Fruit fly (Drosophila melanogaster) whole organism, prepupa: ENCODE results near the gene Pif1B.

Experiments
- Blimp-1 ChIP-seq: fragments of 200-800 bp; sonication (Bioruptor generic); optimal IDR thresholded peaks from 3 replicates; lab custom pipeline; 2017; ENCODE audit warnings: missing biosample characterization, missing genetic modification characterization, mild to moderate bottlenecking, moderate library complexity, missing genetic modification reagents
- CG11902 ChIP-seq: fragments of 200-800 bp; sonication (Bioruptor generic); optimal IDR thresholded peaks from 3 replicates; lab custom pipeline; 2016; ENCODE audit warnings: missing biosample characterization, missing genetic modification characterization
- CG15336 ChIP-seq: fragments of 200-800 bp; sonication (Bioruptor generic); IDR thresholded peaks from 2 replicates; pipeline ENCODE4 v1.3.6; 2022; ENCODE audit warnings: missing biosample characterization, missing genetic modification characterization
- CG1621 ChIP-seq: fragments of 200-800 bp; sonication (Bioruptor generic); optimal IDR thresholded peaks from 3 replicates; lab custom pipeline; 2018; ENCODE audit warnings: missing biosample characterization, mild to moderate bottlenecking, missing genetic modification characterization
- CG16779 ChIP-seq: fragments of 200-800 bp; sonication (Bioruptor generic); optimal IDR thresholded peaks from 3 replicates; lab custom pipeline; 2017; ENCODE audit warnings: missing biosample characterization, mild to moderate bottlenecking, missing genetic modification characterization
- CG3032 ChIP-seq: fragments of 200-800 bp; optimal IDR thresholded peaks from 2 replicates; lab custom pipeline; 2019; ENCODE audit warnings: missing biosample characterization, mild to moderate bottlenecking, missing genetic modification characterization, moderate library complexity
- CG31627 ChIP-seq: fragments of 200-800 bp; sonication (Bioruptor generic); optimal IDR thresholded peaks from 3 replicates; lab custom pipeline; 2016; ENCODE audit warnings: missing biosample characterization, missing genetic modification characterization
- CG32006 ChIP-seq: fragments of 200-800 bp; sonication (Bioruptor generic); optimal IDR thresholded peaks from 3 replicates; lab custom pipeline; 2017; ENCODE audit warnings: missing biosample characterization, mild to moderate bottlenecking, missing genetic modification characterization
- CG34406 ChIP-seq: fragments of 200-800 bp; sonication (Bioruptor generic); optimal IDR thresholded peaks from 3 replicates; lab custom pipeline; 2016; ENCODE audit warnings: missing biosample characterization, missing genetic modification characterization
- CG3919 ChIP-seq: fragments of 200-800 bp; sonication (Bioruptor generic); optimal IDR thresholded peaks from 3 replicates; lab custom pipeline; 2016; ENCODE audit warnings: missing biosample characterization, missing genetic modification characterization
- CG4318 ChIP-seq: fragments of 200-800 bp; sonication (Bioruptor generic); optimal IDR thresholded peaks from 3 replicates; lab custom pipeline; 2017; ENCODE audit warnings: missing biosample characterization, mild to moderate bottlenecking, missing genetic modification characterization
- CG6163 ChIP-seq: fragments of 200-800 bp; sonication (Bioruptor generic); IDR thresholded peaks from 3 replicates; pipeline ENCODE4 v1.3.6; 2022; ENCODE audit warnings: missing biosample characterization, missing genetic modification characterization
- CG6276 ChIP-seq: fragments of 200-800 bp; sonication (Bioruptor generic); optimal IDR thresholded peaks from 2 replicates; lab custom pipeline; 2017; ENCODE audit warnings: missing biosample characterization, mild to moderate bottlenecking, missing genetic modification characterization
- CG6792 ChIP-seq: fragments of 200-800 bp; sonication (Bioruptor generic); optimal IDR thresholded peaks from 3 replicates; lab custom pipeline; 2016; ENCODE audit warnings: missing biosample characterization, missing genetic modification characterization
- CG6808 ChIP-seq: fragments of 200-800 bp; sonication (Bioruptor generic); optimal IDR thresholded peaks from 3 replicates; lab custom pipeline; 2017; ENCODE audit warnings: missing biosample characterization, missing genetic modification characterization, mild to moderate bottlenecking, moderate library complexity, missing genetic modification reagents
- CG6854 ChIP-seq: fragments of 200-800 bp; sonication (Bioruptor generic); optimal IDR thresholded peaks from 2 replicates; lab custom pipeline; 2017; ENCODE audit warnings: missing biosample characterization, mild to moderate bottlenecking, missing genetic modification characterization
- CG8319 ChIP-seq: fragments of 200-800 bp; sonication (Bioruptor generic); optimal IDR thresholded peaks from 3 replicates; lab custom pipeline; 2016; ENCODE audit warnings: missing biosample characterization, missing genetic modification characterization
- CG8632 ChIP-seq: fragments of 200-800 bp; sonication (Bioruptor generic); optimal IDR thresholded peaks from 3 replicates; lab custom pipeline; 2016; ENCODE audit warnings: missing biosample characterization, missing genetic modification characterization
- CG9139 ChIP-seq: fragments of 200-800 bp; sonication (Bioruptor generic); optimal IDR thresholded peaks from 3 replicates; lab custom pipeline; 2017; ENCODE audit warnings: missing biosample characterization, mild to moderate bottlenecking, missing genetic modification characterization
- Eip75B ChIP-seq: fragments of 200-800 bp; sonication (Bioruptor generic); optimal IDR thresholded peaks from 3 replicates; lab custom pipeline; 2016; ENCODE audit warnings: missing biosample characterization, missing genetic modification characterization
- Eip78C ChIP-seq: fragments of 200-800 bp; sonication (Bioruptor generic); peaks from one replicate; lab custom pipeline; 2016; ENCODE audit warnings: missing biosample characterization, missing genetic modification characterization
- Eip93F ChIP-seq: fragments of 200-800 bp; sonication (Bioruptor generic); optimal IDR thresholded peaks from 2 replicates; lab custom pipeline; 2016; ENCODE audit warnings: missing biosample characterization, mild to moderate bottlenecking, missing genetic modification characterization
- Ets21C ChIP-seq: fragments of 200-800 bp; sonication (Bioruptor generic); optimal IDR thresholded peaks from 3 replicates; lab custom pipeline; 2016; ENCODE audit warnings: missing biosample characterization, missing genetic modification characterization
- Gug ChIP-seq: fragments of 200-800 bp; sonication (Bioruptor generic); IDR thresholded peaks from 2 replicates; pipeline ENCODE4 v1.3.6; 2022; ENCODE audit warnings: missing biosample characterization, missing genetic modification characterization
- Hr38 ChIP-seq: sonication (Bioruptor generic); optimal IDR thresholded peaks from 2 replicates; lab custom pipeline; 2016; ENCODE audit warnings: missing biosample characterization, missing genetic modification characterization
- Hr39 ChIP-seq: fragments of 200-800 bp; sonication (Bioruptor generic); optimal IDR thresholded peaks from 2 replicates; lab custom pipeline; 2016; ENCODE audit warnings: missing biosample characterization, missing genetic modification characterization
- Hr4 ChIP-seq: fragments of 200-800 bp; sonication (Bioruptor generic); optimal IDR thresholded peaks from 3 replicates; lab custom pipeline; 2016; ENCODE audit warnings: missing biosample characterization, missing genetic modification characterization
- Met ChIP-seq: fragments of 200-800 bp; sonication (Bioruptor generic); optimal IDR thresholded peaks from 3 replicates; lab custom pipeline; 2016; ENCODE audit warnings: missing biosample characterization, missing genetic modification characterization
- OdsH ChIP-seq: fragments of 200-800 bp; sonication (Bioruptor generic); optimal IDR thresholded peaks from 3 replicates; lab custom pipeline; 2016; ENCODE audit warnings: missing biosample characterization, missing genetic modification characterization
- Smox ChIP-seq: fragments of 200-800 bp; sonication (Bioruptor generic); optimal IDR thresholded peaks from 3 replicates; lab custom pipeline; 2016; ENCODE audit warnings: missing biosample characterization, missing genetic modification characterization
- Sox102F ChIP-seq: fragments of 200-800 bp; sonication (Bioruptor generic); optimal IDR thresholded peaks from 2 replicates; lab custom pipeline; 2016; ENCODE audit warnings: missing biosample characterization, mild to moderate bottlenecking, missing genetic modification characterization
- Sox15 ChIP-seq: fragments of 200-800 bp; sonication (Bioruptor generic); optimal IDR thresholded peaks from 3 replicates; lab custom pipeline; 2016; ENCODE audit warnings: missing biosample characterization, missing genetic modification characterization
- achi ChIP-seq: fragments of 200-800 bp; sonication (Bioruptor generic); optimal IDR thresholded peaks from 3 replicates; lab custom pipeline; 2016; ENCODE audit warnings: missing biosample characterization, missing genetic modification characterization
- acj6 ChIP-seq: fragments of 200-800 bp; sonication (Bioruptor generic); optimal IDR thresholded peaks from 3 replicates; lab custom pipeline; 2016; ENCODE audit warnings: missing biosample characterization, missing genetic modification characterization
- cyc ChIP-seq: fragments of 200-800 bp; sonication (Bioruptor generic); optimal IDR thresholded peaks from 3 replicates; lab custom pipeline; 2016; ENCODE audit warnings: missing biosample characterization, missing genetic modification characterization
- dac ChIP-seq: fragments of 200-800 bp; sonication (Bioruptor generic); optimal IDR thresholded peaks from 2 replicates; lab custom pipeline; 2017; ENCODE audit warnings: missing biosample characterization, mild to moderate bottlenecking, missing genetic modification characterization
- dsx ChIP-seq: fragments of 200-800 bp; optimal IDR thresholded peaks from 3 replicates; lab custom pipeline; 2019; ENCODE audit warnings: missing biosample characterization, mild to moderate bottlenecking, missing genetic modification characterization, moderate library complexity; ENCODE audit not compliant: poor library complexity, severe bottlenecking
- eg ChIP-seq: fragments of 200-800 bp; sonication (Bioruptor generic); IDR thresholded peaks from 3 replicates; pipeline ENCODE4 v1.3.6; 2022; ENCODE audit warnings: missing biosample characterization, missing genetic modification characterization
- esn ChIP-seq: fragments of 200-800 bp; sonication (Bioruptor generic); optimal IDR thresholded peaks from 2 replicates; lab custom pipeline; 2016; ENCODE audit warnings: missing biosample characterization, mild to moderate bottlenecking, missing genetic modification characterization, moderate library complexity
- fkh ChIP-seq: fragments of 200-800 bp; sonication (Bioruptor generic); optimal IDR thresholded peaks from 3 replicates; lab custom pipeline; 2017; ENCODE audit warnings: missing biosample characterization, mild to moderate bottlenecking, missing genetic modification characterization, moderate library complexity
- lz ChIP-seq: fragments of 200-800 bp; sonication (Bioruptor generic); optimal IDR thresholded peaks from 3 replicates; lab custom pipeline; 2016; ENCODE audit warnings: missing biosample characterization, missing genetic modification characterization
- pdm3 ChIP-seq: fragments of 200-800 bp; sonication (Bioruptor generic); optimal IDR thresholded peaks from 3 replicates; lab custom pipeline; 2016; ENCODE audit warnings: missing biosample characterization, missing genetic modification characterization
- salr ChIP-seq, 2 experiments: fragments of 200-800 bp; sonication (Bioruptor generic); optimal IDR thresholded peaks; 3 replicates each; lab custom pipeline; 2016 to 2018; ENCODE audit warnings: missing biosample characterization in 2 of 2, missing genetic modification characterization in 2 of 2, mild to moderate bottlenecking in 1 of 2
- ss ChIP-seq, 2 experiments: fragments of 200-800 bp; sonication (Bioruptor generic); optimal IDR thresholded peaks; 2 replicates in 1 of 2; 3 replicates in 1 of 2; lab custom pipeline; 2017 to 2018; ENCODE audit warnings: mild to moderate bottlenecking in 2 of 2, missing biosample characterization in 2 of 2, missing genetic modification characterization in 2 of 2, moderate library complexity in 1 of 2
- topi ChIP-seq: fragments of 200-800 bp; sonication (Bioruptor generic); optimal IDR thresholded peaks from 3 replicates; lab custom pipeline; 2016; ENCODE audit warnings: missing biosample characterization, missing genetic modification characterization
- vri ChIP-seq: fragments of 200-800 bp; sonication (Bioruptor generic); optimal IDR thresholded peaks from 3 replicates; lab custom pipeline; 2016; ENCODE audit warnings: missing biosample characterization, mild to moderate bottlenecking, missing genetic modification characterization

Gene Pif1B

DNA sequence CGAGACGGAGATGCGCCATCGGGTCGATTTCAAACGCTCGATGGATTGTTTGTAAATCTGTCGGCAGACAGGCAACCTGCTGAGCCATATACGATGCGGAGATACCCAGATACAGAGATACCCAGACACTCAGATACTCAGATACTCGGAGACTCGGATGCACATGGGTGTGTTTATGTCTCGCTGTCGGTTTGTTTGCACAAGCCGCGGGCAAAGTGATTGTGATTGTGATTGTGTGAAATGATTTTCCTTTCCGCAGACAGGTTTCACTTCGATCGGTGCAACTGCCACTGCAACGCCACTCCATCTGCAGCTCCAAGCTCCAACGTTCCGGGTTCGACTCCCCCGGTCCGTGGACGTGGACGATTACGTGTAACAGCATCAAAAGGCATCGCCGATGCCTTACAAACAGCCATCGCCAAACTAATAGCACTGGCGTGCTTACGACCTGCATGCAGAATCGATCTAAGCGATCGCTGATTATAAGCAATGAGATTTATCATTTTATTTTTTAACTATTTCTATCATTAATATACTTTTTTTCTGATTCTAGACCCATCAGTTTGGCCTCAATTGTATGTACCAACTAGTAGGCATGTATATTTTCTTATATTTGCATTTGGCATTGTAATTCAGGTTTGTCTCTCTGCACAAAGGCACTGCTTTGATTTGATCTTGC is 12.1 kb downstream of the Pif1B start (continued):
- TF ChIP-seq CG16779 (tag; lab: Kevin White, UChicago) (peak; percentile 73), Hr39 (peak; percentile 52), salr (GFP tag; optimal IDR thresholded peaks at IDR 0.05; lab: Kevin White, UChicago) (peak; percentile 55 to 61), CG6163 (GFP tag; lab: Robert Waterston, UW) (peak; percentile 92), Ets21C (GFP tag; lab: Kevin White, UChicago) (peak; percentile 31), Eip78C (GFP tag; lab: Kevin White, UChicago) (peak; percentile 97), achi (peak; percentile 82), Sox15 (GFP tag; lab: Kevin White, UChicago) (peak; percentile 51), CG11902 (GFP tag; lab: Kevin White, UChicago) (peak; percentile 56), CG31627 (peak; percentile 36), CG3032 (tag; lab: Kevin White, UChicago) (peak; percentile 72), acj6 (GFP tag; lab: Kevin White, UChicago) (peak; percentile 82), Blimp-1 (GFP tag; lab: Kevin White, UChicago) (peak; percentile 28), CG8632 (GFP tag; lab: Kevin White, UChicago) (peak; percentile 54), CG6276 (peak; percentile 86), Hr38 (GFP tag; lab: Kevin White, UChicago) (no peak), CG1621 (peak; percentile 69), CG6808 (peak; percentile 43), Hr4 (peak; percentile 89), Sox102F (peak; percentile 57), esn (GFP tag; lab: Kevin White, UChicago) (peak; percentile 65), dac (GFP tag; lab: Kevin White, UChicago) (peak; percentile 78), topi (GFP tag; lab: Kevin White, UChicago) (peak; percentile 70), CG8319 (GFP tag; lab: Kevin White, UChicago) (peak; percentile 56), cyc (peak; percentile 43), Eip93F (GFP tag; lab: Kevin White, UChicago) (no peak), ss (GFP tag; optimal IDR thresholded peaks at IDR 0.05; lab: Kevin White, UChicago) (peak; percentile 31 to 43), Smox (peak; percentile 55)

DNA sequence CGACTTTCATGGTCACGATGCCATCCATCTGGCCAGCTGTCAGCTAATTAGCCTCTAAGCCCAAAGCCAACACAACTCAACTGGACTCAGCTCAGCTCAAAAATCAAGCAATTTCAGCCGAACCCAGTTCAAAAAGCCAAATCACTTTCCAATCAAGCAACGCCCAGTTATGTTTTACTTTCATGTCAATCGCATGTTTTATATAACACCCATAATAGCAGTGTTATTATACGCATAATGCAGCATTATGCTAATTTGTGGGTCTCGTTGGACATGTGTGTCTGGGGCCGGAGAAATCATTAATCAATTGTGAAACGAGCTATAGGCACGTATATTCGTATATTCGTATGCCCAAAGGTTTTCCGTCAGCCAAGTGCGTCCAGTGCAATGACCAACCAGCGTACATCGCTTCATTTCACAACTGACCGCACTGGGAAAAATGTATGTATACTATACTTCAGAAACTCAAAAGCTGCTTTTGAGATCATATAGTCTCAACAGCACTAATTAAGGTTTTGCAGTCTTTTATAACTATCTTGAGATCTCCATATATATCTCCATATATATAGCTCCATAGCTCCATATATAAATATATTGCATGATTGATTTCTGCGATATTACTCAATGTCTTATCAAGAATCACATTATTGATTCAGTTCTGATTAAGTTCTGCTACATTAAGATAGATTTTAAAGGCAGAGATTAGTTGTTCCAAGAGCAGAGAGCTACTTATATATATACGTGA is 13.3 kb downstream of the Pif1B start:
- no peak for TF ChIP-seq CG11902 (GFP tag; lab: Kevin White, UChicago)
- TF ChIP-seq CG9139 (GFP tag; lab: Kevin White, UChicago): peak; percentile 10
- no peak for TF ChIP-seq CG15336 (GFP tag; lab: Robert Waterston, UW)
- TF ChIP-seq CG31627: no peak
- TF ChIP-seq eg: no peak
- peak; percentile 64 for TF ChIP-seq dsx (GFP tag; lab: Kevin White, UChicago)
- TF ChIP-seq Gug (GFP tag; lab: Robert Waterston, UW): no peak
- TF ChIP-seq CG32006 (GFP tag; lab: Kevin White, UChicago): no peak
- peak; percentile 96 for TF ChIP-seq Eip78C (GFP tag; lab: Kevin White, UChicago)
- TF ChIP-seq CG4318 (GFP tag; lab: Kevin White, UChicago): no peak
- peak; percentile 28 for TF ChIP-seq CG6854 (GFP tag; lab: Kevin White, UChicago)
- no peak for TF ChIP-seq CG1621
- no peak for TF ChIP-seq Eip75B (GFP tag; lab: Kevin White, UChicago)
- no peak for TF ChIP-seq dac (GFP tag; lab: Kevin White, UChicago)
- no peak for TF ChIP-seq pdm3
- TF ChIP-seq topi (GFP tag; lab: Kevin White, UChicago): peak; percentile 64
- no peak for TF ChIP-seq CG8319 (GFP tag; lab: Kevin White, UChicago)
- TF ChIP-seq Hr39: no peak
- no peak for TF ChIP-seq CG8632 (GFP tag; lab: Kevin White, UChicago)
- no peak for TF ChIP-seq Smox
- no peak for TF ChIP-seq CG34406
- TF ChIP-seq OdsH (GFP tag; lab: Kevin White, UChicago): no peak
- no peak for TF ChIP-seq CG6163 (GFP tag; lab: Robert Waterston, UW)
- TF ChIP-seq CG3919 (GFP tag; lab: Kevin White, UChicago): no peak
- no peak for TF ChIP-seq CG3032 (tag; lab: Kevin White, UChicago)
- no peak for TF ChIP-seq Met (GFP tag; lab: Kevin White, UChicago)
- TF ChIP-seq vri (GFP tag; lab: Kevin White, UChicago): no peak
- no peak for TF ChIP-seq Eip93F (GFP tag; lab: Kevin White, UChicago)
- no peak for TF ChIP-seq Sox102F
- no peak for TF ChIP-seq salr (GFP tag; optimal IDR thresholded peaks at IDR 0.05; lab: Kevin White, UChicago)
- TF ChIP-seq CG6792 (GFP tag; lab: Kevin White, UChicago): no peak
- no peak for TF ChIP-seq fkh (GFP tag; lab: Kevin White, UChicago)
- TF ChIP-seq Sox15 (GFP tag; lab: Kevin White, UChicago): no peak
- TF ChIP-seq lz (GFP tag; lab: Kevin White, UChicago): no peak
- TF ChIP-seq esn (GFP tag; lab: Kevin White, UChicago): no peak
